Worm (Caenorhabditis elegans) whole organism, midembryonic: ENCODE results near the gene cyp-33C1.

ENCODE experiments used
- T22C8.4 ChIP-seq: fragments of 200-800 bp; sonication (Bioruptor generic); IDR thresholded peaks from 2 replicates; pipeline ENCODE4 v1.3.6; 2022; ENCODE audit warnings: missing genetic modification characterization, missing compliant biosample characterization
- cog-1 ChIP-seq: sonication (generic microtip); optimal IDR thresholded peaks from 2 replicates; lab custom pipeline; 2016; ENCODE audit warnings: missing genetic modification characterization, missing compliant biosample characterization
- flt-1 ChIP-seq: fragments of 200-800 bp; sonication (Bioruptor generic); IDR thresholded peaks from 2 replicates; pipeline ENCODE4 v1.3.6; 2022; ENCODE audit warnings: missing genetic modification characterization, missing compliant biosample characterization
- klf-2 ChIP-seq: fragments of 200-800 bp; sonication (Bioruptor generic); conservative IDR thresholded peaks from 2 replicates; pipeline ENCODE4 v1.3.6; 2022; ENCODE audit warnings: missing genetic modification reagents, missing genetic modification characterization, missing compliant biosample characterization
- ref-1 ChIP-seq: fragments of 200-800 bp; sonication (Bioruptor generic); conservative IDR thresholded peaks from 2 replicates; pipeline ENCODE4 v1.3.6; 2022; ENCODE audit warnings: missing genetic modification reagents, missing genetic modification characterization, missing compliant biosample characterization
- tab-1 ChIP-seq: fragments of 200-800 bp; sonication (Bioruptor generic); IDR thresholded peaks from 2 replicates; pipeline ENCODE4 v1.3.6; 2022; ENCODE audit warnings: missing genetic modification characterization, missing compliant biosample characterization
- ztf-23 ChIP-seq: fragments of 200-800 bp; sonication (Bioruptor generic); IDR thresholded peaks from 2 replicates; pipeline ENCODE4 v1.3.6; 2022; ENCODE audit warnings: missing genetic modification reagents, missing genetic modification characterization, missing compliant biosample characterization
- ztf-29 ChIP-seq: fragments of 200-800 bp; sonication (Bioruptor generic); IDR thresholded peaks from 2 replicates; pipeline ENCODE4 v1.3.6; 2022; ENCODE audit warnings: missing genetic modification reagents, missing genetic modification characterization, missing compliant biosample characterization

- TF ChIP-seq ztf-29 (GFP tag; lab: Robert Waterston, UW) (no peak), flt-1 (no peak), T22C8.4 (GFP tag; lab: Robert Waterston, UW) (no peak), ztf-23 (no peak), klf-2 (GFP tag; lab: Robert Waterston, UW) (no peak), tab-1 (no peak), ref-1 (GFP tag; lab: Robert Waterston, UW) (no peak), cog-1 (tag; lab: Kevin White, UChicago) (no peak)
These were observed at the start of gene cyp-33C1 for ce11 chrV:2179214-2179613.
